Worm (Caenorhabditis elegans): ENCODE data around the gene enu-3.6.
A peak's percentile ranks its signal among the peaks of the same experiment; 100 is the strongest.

enu-3.6 gene

ce11 chrIII:10706972-10707438 is 43.2 kb upstream of the enu-3.6 start, which contains the start of the genes Y39A1A.21 and Y39A1A.22 (continued):
- TF ChIP-seq attf-3 (GFP tag; conservative IDR thresholded peaks at IDR 0.05) (0 out of 2 replicates have a peak, but pooled peaks have one; percentile 31), zim-3 (tag; optimal IDR thresholded peaks at IDR 0.05) (no peak), attf-6 (GFP tag; IDR thresholded peaks at IDR 0.05) (no peak), madf-10 (tag; optimal IDR thresholded peaks at IDR 0.05) (peak; percentile 16), unc-130 (GFP tag; optimal IDR thresholded peaks at IDR 0.05) (no peak), ztf-26 (tag; optimal IDR thresholded peaks at IDR 0.05) (peak; percentile 41), Y67H2A.10 (GFP tag; conservative IDR thresholded peaks at IDR 0.05) (no peak), madf-3 (GFP tag; IDR thresholded peaks at IDR 0.05) (0 out of 2 replicates have a peak, but pooled peaks have one; percentile 43), lag-1 (GFP tag; IDR thresholded peaks at IDR 0.05) (no peak), hlh-12 (tag; optimal IDR thresholded peaks at IDR 0.05) (no peak), lsl-1 (GFP tag; optimal IDR thresholded peaks at IDR 0.05) (peak; percentile 71), nfya-2 (GFP tag; IDR thresholded peaks at IDR 0.05) (no peak), snpc-1.1 (tag; optimal IDR thresholded peaks at IDR 0.05; ENCODE audit: insufficient read depth) (no peak), sptf-2 (GFP tag; optimal IDR thresholded peaks at IDR 0.05) (no peak), ztf-22 (GFP tag; optimal IDR thresholded peaks at IDR 0.05) (no peak), ceh-40 (GFP tag; IDR thresholded peaks at IDR 0.05) (no peak), gei-17 (GFP tag; optimal IDR thresholded peaks at IDR 0.05) (no peak), attf-5 (GFP tag; optimal IDR thresholded peaks at IDR 0.05) (peak; percentile 77), ceh-58 (GFP tag; IDR thresholded peaks at IDR 0.05) (no peak), Y53G8AR.9 (GFP tag; conservative IDR thresholded peaks at IDR 0.05) (peak; percentile 91), lir-1 (GFP tag; conservative IDR thresholded peaks at IDR 0.05) (peak; percentile 11; the same call in 1 of the 2 replicates), F55B11.4 (tag; optimal IDR thresholded peaks at IDR 0.05; ENCODE audit: borderline replicate concordance, insufficient read depth) (no peak), egrh-3 (GFP tag; IDR thresholded peaks at IDR 0.05) (no peak), zfh-2 (GFP tag; conservative IDR thresholded peaks at IDR 0.05) (no peak), nhr-90 (tag; optimal IDR thresholded peaks at IDR 0.05) (no peak), ama-1 (optimal IDR thresholded peaks at IDR 0.05) (no peak), ama-1 (GFP tag; optimal IDR thresholded peaks at IDR 0.05) (no peak), somi-1 (GFP tag; optimal IDR thresholded peaks at IDR 0.05) (no peak), dpff-1 (tag; optimal IDR thresholded peaks at IDR 0.05) (no peak), him-1 (tag; optimal IDR thresholded peaks at IDR 0.05) (peak; percentile 73), lin-26 (GFP tag; IDR thresholded peaks at IDR 0.05) (no peak), hmg-1.2 (GFP tag; IDR thresholded peaks at IDR 0.05) (peak; percentile 46), hlh-26 (GFP tag; conservative IDR thresholded peaks at IDR 0.05) (no peak), B0019.2 (GFP tag; conservative IDR thresholded peaks at IDR 0.05) (peak; percentile 58; the same call in 1 of the 2 replicates), F22D6.2 (tag; optimal IDR thresholded peaks at IDR 0.05) (no peak), chd-7 (tag; optimal IDR thresholded peaks at IDR 0.05) (peak; percentile 50), lin-40 (tag; optimal IDR thresholded peaks at IDR 0.05) (peak; percentile 80), nfyb-1 (GFP tag; IDR thresholded peaks at IDR 0.05) (peak; percentile 88), rpc-1 (optimal IDR thresholded peaks at IDR 0.05) (no peak), rpc-1 (tag; optimal IDR thresholded peaks at IDR 0.05) (no peak), egl-18 (GFP tag; IDR thresholded peaks at IDR 0.05) (no peak), lsy-27 (tag; optimal IDR thresholded peaks at IDR 0.05; ENCODE audit: borderline replicate concordance, insufficient read depth) (no peak), ceh-100 (GFP tag; IDR thresholded peaks at IDR 0.05) (peak; percentile 75), pbrm-1 (GFP tag; IDR thresholded peaks at IDR 0.05) (peak; percentile 74), snpc-1.3 (tag; optimal IDR thresholded peaks at IDR 0.05; ENCODE audit: insufficient read depth) (no peak), ccch-3 (GFP tag; optimal IDR thresholded peaks at IDR 0.05) (no peak), mel-28 (tag; optimal IDR thresholded peaks at IDR 0.05; ENCODE audit: borderline replicate concordance) (no peak), ztf-18 (tag; optimal IDR thresholded peaks at IDR 0.05) (peak; percentile 99), D2030.7 (GFP tag; IDR thresholded peaks at IDR 0.05) (peak; percentile 42; the same call in 1 of the 2 replicates)
